Fruit fly (Drosophila melanogaster): Measurements from ENCODE around the gene loh.

loh gene

DNA sequence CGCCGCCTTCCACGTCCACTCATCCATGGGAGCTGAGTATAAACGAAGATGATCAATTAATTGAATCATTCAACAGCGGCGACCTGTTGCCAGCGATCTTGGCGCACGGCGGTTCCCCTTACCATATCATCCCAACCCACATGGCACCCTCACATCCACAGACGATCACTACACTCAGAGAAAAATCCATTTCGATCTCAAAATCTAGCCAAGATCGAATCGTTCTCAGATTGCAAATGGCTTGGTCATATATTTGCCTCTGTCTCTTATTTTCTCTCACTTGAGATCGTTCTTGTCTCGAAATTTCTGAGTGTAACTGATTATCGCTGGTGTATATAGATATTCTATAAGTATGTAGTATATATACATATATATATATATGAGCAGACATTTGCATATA is 26.1 kb downstream of the loh start (continued):
- peak; percentile 48 for TF ChIP-seq CG17385 (GFP tag; optimal IDR thresholded peaks at IDR 0.05)
- peak; percentile 14 for TF ChIP-seq jing (GFP tag; optimal IDR thresholded peaks at IDR 0.05)
- TF ChIP-seq CG7745 (tag; optimal IDR thresholded peaks at IDR 0.05), result no peak
- no peak for TF ChIP-seq Kr (GFP tag; optimal IDR thresholded peaks at IDR 0.05)
- TF ChIP-seq pfk (GFP tag; optimal IDR thresholded peaks at IDR 0.05), result no peak
- peak; percentile 8 for TF ChIP-seq CG8944 (GFP tag; optimal IDR thresholded peaks at IDR 0.05)
- TF ChIP-seq CG10147 (GFP tag; optimal IDR thresholded peaks at IDR 0.05), result peak; percentile 41
- TF ChIP-seq CG11456 (GFP tag; IDR thresholded peaks at IDR 0.05), result peak; percentile 81
- peak; percentile 51; the same call in 1 of the 2 replicates for TF ChIP-seq CG32772 (GFP tag; IDR thresholded peaks at IDR 0.05)
- TF ChIP-seq CG4617 (GFP tag; optimal IDR thresholded peaks at IDR 0.05; ENCODE audit: borderline replicate concordance), result no peak
- no peak for TF ChIP-seq tx (GFP tag; optimal IDR thresholded peaks at IDR 0.05)
- peak; percentile 70 for TF ChIP-seq CG2712 (tag; optimal IDR thresholded peaks at IDR 0.05)
- peak; percentile 43; the same call in 1 of the 2 replicates for TF ChIP-seq CG17612 (GFP tag; IDR thresholded peaks at IDR 0.05)
- no peak for TF ChIP-seq mld (GFP tag; IDR thresholded peaks at IDR 0.05; ENCODE audit: partially characterized antibody)
- peak; percentile 70 for TF ChIP-seq Mrtf (GFP tag; IDR thresholded peaks at IDR 0.05)
- TF ChIP-seq Nf-YA (GFP tag; IDR thresholded peaks at IDR 0.05), result 0 out of 2 replicates have a peak, but pooled peaks have one; percentile 9
- TF ChIP-seq Hr3 (GFP tag; optimal IDR thresholded peaks at IDR 0.05), result peak; percentile 9
- peak; percentile 40 for TF ChIP-seq CG6254 (GFP tag; optimal IDR thresholded peaks at IDR 0.05)
- TF ChIP-seq CG7963 (GFP tag; IDR thresholded peaks at IDR 0.05; ENCODE audit: partially characterized antibody), result no peak
- no peak for TF ChIP-seq Lhr (GFP tag; optimal IDR thresholded peaks at IDR 0.05)
- TF ChIP-seq her (GFP tag; optimal IDR thresholded peaks at IDR 0.05), result peak; percentile 18
- no peak for TF ChIP-seq CG17328 (GFP tag; IDR thresholded peaks at IDR 0.05)
- no peak for TF ChIP-seq da (GFP tag; optimal IDR thresholded peaks at IDR 0.05)
- peak; percentile 62; the same call in 1 of the 2 replicates for TF ChIP-seq CG7372 (GFP tag; IDR thresholded peaks at IDR 0.05)
- TF ChIP-seq CG6765 (GFP tag; optimal IDR thresholded peaks at IDR 0.05), result peak; percentile 32
- TF ChIP-seq CG16813 (GFP tag; IDR thresholded peaks at IDR 0.05; ENCODE audit: partially characterized antibody), result no peak
- no peak for TF ChIP-seq gro (GFP tag; optimal IDR thresholded peaks at IDR 0.05)
- TF ChIP-seq al (GFP tag; IDR thresholded peaks at IDR 0.05), result peak; percentile 57
- no peak for TF ChIP-seq CG3163 (GFP tag; optimal IDR thresholded peaks at IDR 0.05)
- peak; percentile 27; the same call in 1 of the 2 replicates for TF ChIP-seq gt (GFP tag; IDR thresholded peaks at IDR 0.05)
- peak; percentile 44 for TF ChIP-seq CG5245 (GFP tag; optimal IDR thresholded peaks at IDR 0.05)
- TF ChIP-seq esg (GFP tag; conservative IDR thresholded peaks at IDR 0.05), result peak; percentile 61
- 0 out of 3 replicates have a peak, but pooled peaks have one; percentile 26 for TF ChIP-seq Dbx (GFP tag; IDR thresholded peaks at IDR 0.05)
- TF ChIP-seq sisA (GFP tag; IDR thresholded peaks at IDR 0.05), result peak; percentile 56
- no peak for TF ChIP-seq Hmx (GFP tag; optimal IDR thresholded peaks at IDR 0.05)
- peak; percentile 65 for TF ChIP-seq unpg (GFP tag; optimal IDR thresholded peaks at IDR 0.05)
- no peak for TF ChIP-seq maf-S (GFP tag; optimal IDR thresholded peaks at IDR 0.05)
- TF ChIP-seq nau (GFP tag; optimal IDR thresholded peaks at IDR 0.05), result no peak
- TF ChIP-seq aop (GFP tag; IDR thresholded peaks at IDR 0.05), result 0 out of 2 replicates have a peak, but pooled peaks have one; percentile 43
- no peak for TF ChIP-seq Poxn (GFP tag; IDR thresholded peaks at IDR 0.05)
- TF ChIP-seq CG34376 (GFP tag; optimal IDR thresholded peaks at IDR 0.05), result no peak
- TF ChIP-seq CG4424 (GFP tag; optimal IDR thresholded peaks at IDR 0.05), result peak; percentile 27
- peak; percentile 6 for TF ChIP-seq pho (GFP tag; optimal IDR thresholded peaks at IDR 0.05)
- TF ChIP-seq CG11247 (GFP tag; IDR thresholded peaks at IDR 0.05), result peak; percentile 55; the same call in 1 of the 2 replicates
- peak; percentile 12 for TF ChIP-seq D19B (GFP tag; optimal IDR thresholded peaks at IDR 0.05)
- TF ChIP-seq CG8281 (tag; optimal IDR thresholded peaks at IDR 0.05), result peak; percentile 3
- TF ChIP-seq Atf-2 (GFP tag; optimal IDR thresholded peaks at IDR 0.05), result no peak
- TF ChIP-seq croc (GFP tag; conservative IDR thresholded peaks at IDR 0.05), result 0 out of 3 replicates have a peak, but pooled peaks have one; percentile 14
- TF ChIP-seq jumu (GFP tag; optimal IDR thresholded peaks at IDR 0.05), result no peak
- no peak for TF ChIP-seq pzg (GFP tag; optimal IDR thresholded peaks at IDR 0.05)
- peak; percentile 42 for TF ChIP-seq CG7786 (GFP tag; optimal IDR thresholded peaks at IDR 0.05)
